Worm (Caenorhabditis elegans): ENCODE measurements around the gene F17E9.3.
A peak's percentile ranks its signal among the peaks of the same experiment; 100 is the strongest.

F17E9.3 gene

DNA sequence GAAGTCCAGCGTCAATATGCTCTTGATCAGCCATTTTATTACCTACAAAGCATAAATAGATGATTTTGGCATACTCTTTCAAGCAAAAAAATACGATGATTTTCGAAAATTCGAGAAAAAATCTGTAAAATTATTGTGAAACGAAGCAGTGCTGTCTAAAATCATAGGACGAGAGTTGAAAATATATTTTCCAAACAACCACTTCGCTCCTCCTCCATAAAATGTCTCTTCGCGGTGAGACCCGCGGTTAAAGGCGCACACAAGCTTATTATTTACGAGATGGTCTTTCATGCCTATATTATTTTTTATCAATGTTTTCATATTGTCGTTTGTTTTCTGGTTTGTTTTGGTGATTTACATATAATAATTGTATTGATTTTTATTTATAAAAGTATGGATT, 24.6 kb downstream of the F17E9.3 start, which contains the start of gene nap-1 (continued):
- TF ChIP-seq Y95B8A.8 (GFP tag; IDR thresholded peaks at IDR 0.05) (no peak), lir-1 (GFP tag; conservative IDR thresholded peaks at IDR 0.05) (no peak), hlh-12 (tag; optimal IDR thresholded peaks at IDR 0.05) (no peak), ama-1 (optimal IDR thresholded peaks at IDR 0.05) (no peak), ama-1 (GFP tag; optimal IDR thresholded peaks at IDR 0.05) (no peak), mes-4 (tag; optimal IDR thresholded peaks at IDR 0.05) (no peak), bed-1 (GFP tag; IDR thresholded peaks at IDR 0.05) (no peak), ceh-100 (GFP tag; IDR thresholded peaks at IDR 0.05) (no peak), ceh-40 (GFP tag; IDR thresholded peaks at IDR 0.05) (no peak), sea-2 (GFP tag; IDR thresholded peaks at IDR 0.05) (no peak), ets-4 (GFP tag; optimal IDR thresholded peaks at IDR 0.05) (no peak), tlf-1 (GFP tag; optimal IDR thresholded peaks at IDR 0.05) (no peak), ccch-3 (GFP tag; optimal IDR thresholded peaks at IDR 0.05) (no peak), pbrm-1 (GFP tag; IDR thresholded peaks at IDR 0.05) (peak; percentile 27; the same call in 1 of the 2 replicates), egl-44 (GFP tag; IDR thresholded peaks at IDR 0.05) (no peak), dox-1 (GFP tag; IDR thresholded peaks at IDR 0.05) (no peak), tbx-9 (tag; optimal IDR thresholded peaks at IDR 0.05; ENCODE audit: borderline replicate concordance) (no peak), F37B4.10 (GFP tag; IDR thresholded peaks at IDR 0.05) (no peak), unc-62 (GFP tag; optimal IDR thresholded peaks at IDR 0.05) (no peak), B0035.1 (tag; optimal IDR thresholded peaks at IDR 0.05) (no peak), ceh-91 (GFP tag; IDR thresholded peaks at IDR 0.05) (no peak), atf-7 (tag; optimal IDR thresholded peaks at IDR 0.05) (no peak), C06A6.2 (GFP tag; conservative IDR thresholded peaks at IDR 0.05) (no peak), attf-5 (GFP tag; optimal IDR thresholded peaks at IDR 0.05) (peak; percentile 75), dpff-1 (tag; optimal IDR thresholded peaks at IDR 0.05) (no peak), F23B12.7 (tag; optimal IDR thresholded peaks at IDR 0.05; ENCODE audit: insufficient read depth) (peak; percentile 40), egl-18 (GFP tag; IDR thresholded peaks at IDR 0.05) (no peak), lsl-1 (GFP tag; optimal IDR thresholded peaks at IDR 0.05) (peak; percentile 28), athp-1 (tag; optimal IDR thresholded peaks at IDR 0.05) (no peak), madf-3 (GFP tag; IDR thresholded peaks at IDR 0.05) (no peak), F10E7.11 (tag; optimal IDR thresholded peaks at IDR 0.05) (no peak), rec-8 (tag; optimal IDR thresholded peaks at IDR 0.05) (no peak), lin-54 (GFP tag; optimal IDR thresholded peaks at IDR 0.05) (peak; percentile 26), mel-28 (tag; optimal IDR thresholded peaks at IDR 0.05; ENCODE audit: borderline replicate concordance) (no peak), ceh-58 (GFP tag; IDR thresholded peaks at IDR 0.05) (no peak), unc-130 (GFP tag; optimal IDR thresholded peaks at IDR 0.05) (no peak), F33H1.4 (GFP tag; IDR thresholded peaks at IDR 0.05) (peak; percentile 92), let-526 (GFP tag; IDR thresholded peaks at IDR 0.05) (no peak), rpc-1 (optimal IDR thresholded peaks at IDR 0.05) (no peak), rpc-1 (tag; optimal IDR thresholded peaks at IDR 0.05) (no peak), Y56A3A.18 (GFP tag; IDR thresholded peaks at IDR 0.05) (no peak), mxl-1 (tag; optimal IDR thresholded peaks at IDR 0.05) (no peak), efl-1 (GFP tag; optimal IDR thresholded peaks at IDR 0.05) (no peak), ztf-18 (tag; optimal IDR thresholded peaks at IDR 0.05) (no peak), lin-35 (GFP tag; optimal IDR thresholded peaks at IDR 0.05) (no peak), zfh-2 (GFP tag; conservative IDR thresholded peaks at IDR 0.05) (no peak), fkh-3 (tag; optimal IDR thresholded peaks at IDR 0.05) (no peak), C17E4.6 (GFP tag; IDR thresholded peaks at IDR 0.05) (no peak), hrde-1 (tag; optimal IDR thresholded peaks at IDR 0.05; ENCODE audit: borderline replicate concordance) (no peak), ZK185.1 (tag; optimal IDR thresholded peaks at IDR 0.05; ENCODE audit: poor library complexity, severe bottlenecking) (no peak)
